Worm (Caenorhabditis elegans) whole organism, L3 larva: ENCODE measurements around the gene F23D12.7.

ENCODE experiments used
- ama-1 ChIP-seq: fragments of 150-350 bp; optimal IDR thresholded peaks from 2 replicates; lab custom pipeline; 2018
- daf-12 ChIP-seq: fragments of 150-350 bp; optimal IDR thresholded peaks from 2 replicates; lab custom pipeline; 2014; ENCODE audit warnings: missing biosample characterization, missing genetic modification reagents, missing genetic modification characterization
- lin-15B ChIP-seq: fragments of 150-350 bp; optimal IDR thresholded peaks from 2 replicates; lab custom pipeline; 2014; ENCODE audit warnings: missing biosample characterization, missing genetic modification characterization
- nhr-12 ChIP-seq: fragments of 150-350 bp; optimal IDR thresholded peaks from 2 replicates; lab custom pipeline; 2014; ENCODE audit warnings: missing biosample characterization, missing genetic modification characterization
- nhr-43 ChIP-seq: sonication (generic microtip); optimal IDR thresholded peaks from 2 replicates; lab custom pipeline; 2016; ENCODE audit warnings: mild to moderate bottlenecking, missing genetic modification characterization, missing compliant biosample characterization; ENCODE audit not compliant: poor library complexity, severe bottlenecking
- skn-1 ChIP-seq: fragments of 150-350 bp; optimal IDR thresholded peaks from 2 replicates; lab custom pipeline; 2014; ENCODE audit warnings: missing biosample characterization, missing genetic modification characterization
- snpc-4 ChIP-seq: fragments of 150-350 bp; optimal IDR thresholded peaks from 2 replicates; lab custom pipeline; 2014; ENCODE audit warnings: missing biosample characterization, missing genetic modification characterization
- tbx-2 ChIP-seq: sonication (generic microtip); optimal IDR thresholded peaks from 2 replicates; lab custom pipeline; 2016; ENCODE audit warnings: mild to moderate bottlenecking, missing genetic modification characterization, missing compliant biosample characterization
- unc-62 ChIP-seq: fragments of 150-350 bp; sonication (generic microtip); optimal IDR thresholded peaks from 4 replicates; lab custom pipeline; 2014; ENCODE audit warnings: missing biosample characterization, missing genetic modification reagents, missing genetic modification characterization

ce11 chrX:14447910-14448309 is 5.7 kb downstream of the F23D12.7 start, which contains the start of gene jmjd-3.2:
- TF ChIP-seq lin-15B (no peak), daf-12 (no peak), nhr-43 (no peak), nhr-12 (tag; lab: Kevin White, UChicago) (no peak), skn-1 (no peak), tbx-2 (tag; lab: Kevin White, UChicago) (no peak), ama-1 (lab: Kevin White, UChicago) (no peak), snpc-4 (tag; lab: Kevin White, UChicago) (no peak), unc-62 (GFP tag; lab: Kevin White, UChicago) (no peak)
